Fruit fly (Drosophila melanogaster) whole organism, wandering third instar larva: ENCODE results near the gene lute.

ENCODE experiments used
- Abd-B ChIP-seq: fragments of >200 bp; optimal IDR thresholded peaks from 2 replicates; lab custom pipeline; 2017; ENCODE audit warnings: missing biosample characterization, missing genetic modification characterization
- CG9705 ChIP-seq: fragments of 200-800 bp; sonication (Bioruptor generic); optimal IDR thresholded peaks from 2 replicates; lab custom pipeline; 2018; ENCODE audit warnings: missing biosample characterization, mild to moderate bottlenecking, missing genetic modification characterization
- CrebA ChIP-seq: fragments of 200-800 bp; sonication (Bioruptor generic); optimal IDR thresholded peaks from 2 replicates; lab custom pipeline; 2016; ENCODE audit warnings: missing biosample characterization, mild to moderate bottlenecking, missing genetic modification characterization, borderline replicate concordance
- HLH106 ChIP-seq: fragments of 200-800 bp; optimal IDR thresholded peaks from 3 replicates; lab custom pipeline; 2019; ENCODE audit warnings: missing biosample characterization, mild to moderate bottlenecking, missing genetic modification characterization, moderate library complexity
- Hr78 ChIP-seq: fragments of >200 bp; optimal IDR thresholded peaks from 2 replicates; lab custom pipeline; 2017; ENCODE audit warnings: missing biosample characterization, missing genetic modification characterization
- dmrt93B ChIP-seq: fragments of 200-800 bp; sonication (Bioruptor generic); optimal IDR thresholded peaks from 2 replicates; lab custom pipeline; 2018; ENCODE audit warnings: missing biosample characterization, mild to moderate bottlenecking, missing genetic modification characterization
- dsf ChIP-seq: sonication (Bioruptor generic); optimal IDR thresholded peaks from 2 replicates; lab custom pipeline; 2016; ENCODE audit warnings: missing biosample characterization, missing genetic modification characterization, borderline replicate concordance
- fru ChIP-seq: fragments of 200-800 bp; sonication (Bioruptor generic); optimal IDR thresholded peaks from 3 replicates; lab custom pipeline; 2016; ENCODE audit warnings: missing biosample characterization, mild to moderate bottlenecking, missing genetic modification characterization
- h ChIP-seq: fragments of 200-800 bp; sonication (Bioruptor generic); optimal IDR thresholded peaks from 3 replicates; lab custom pipeline; 2016; ENCODE audit warnings: missing biosample characterization, mild to moderate bottlenecking, missing genetic modification characterization
- psq ChIP-seq: fragments of 200-800 bp; sonication (Bioruptor generic); optimal IDR thresholded peaks from 3 replicates; lab custom pipeline; 2017; ENCODE audit warnings: missing biosample characterization, mild to moderate bottlenecking, missing genetic modification characterization, moderate library complexity
- rgr ChIP-seq: fragments of 200-800 bp; sonication (Bioruptor generic); optimal IDR thresholded peaks from 3 replicates; lab custom pipeline; 2016; ENCODE audit warnings: missing biosample characterization, mild to moderate bottlenecking, missing genetic modification characterization

DNA sequence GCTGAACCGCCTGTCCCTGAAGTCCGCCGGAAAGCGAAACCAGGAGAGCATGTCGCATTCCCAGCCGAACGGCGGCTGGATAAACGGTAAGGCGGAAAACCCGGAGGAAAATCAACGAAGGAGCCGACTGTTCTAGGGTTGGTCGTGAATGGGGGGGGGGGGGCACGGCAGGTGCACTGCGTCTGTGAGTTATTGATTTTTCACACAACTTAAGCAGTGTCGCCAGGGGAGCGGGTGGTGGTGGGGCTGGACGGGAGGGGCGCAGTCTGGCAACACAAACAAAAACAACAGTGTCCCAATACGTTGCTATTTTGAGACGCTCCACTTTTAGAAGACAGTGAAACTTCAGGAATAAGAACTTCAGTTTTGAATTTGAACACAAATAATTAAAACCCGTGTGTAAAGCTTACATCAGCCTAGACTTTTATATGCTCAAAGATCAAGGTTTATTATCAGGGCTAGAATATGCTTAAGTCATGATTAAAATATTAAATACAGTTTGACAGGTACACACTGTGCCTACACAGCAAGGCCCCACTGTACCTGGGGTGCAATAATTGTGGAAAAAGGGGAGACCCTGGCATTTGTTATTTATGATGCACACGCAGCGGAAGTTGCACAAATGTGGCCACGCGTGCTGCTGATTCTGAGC, 6.5 kb downstream of the lute start:
- TF ChIP-seq dsf (GFP tag; lab: Kevin White, UChicago) (no peak), CG9705 (GFP tag; lab: Kevin White, UChicago) (peak; percentile 37), HLH106 (tag; lab: Kevin White, UChicago) (peak; percentile 78), psq (peak; percentile 60), h (GFP tag; lab: Kevin White, UChicago) (peak; percentile 84), dmrt93B (GFP tag; lab: Kevin White, UChicago) (peak; percentile 65), Abd-B (GFP tag; lab: Kevin White, UChicago) (no peak), Hr78 (GFP tag; lab: Kevin White, UChicago) (no peak), rgr (GFP tag; lab: Kevin White, UChicago) (peak; percentile 64), CrebA (GFP tag; lab: Kevin White, UChicago) (no peak), fru (GFP tag; lab: Kevin White, UChicago) (peak; percentile 73)
